Worm (Caenorhabditis elegans) whole organism, mixed stage, embryonic: ENCODE results near the gene F35C5.3.

Source experiments
- bed-3 ChIP-seq: fragments of 200-800 bp; sonication (Bioruptor generic); optimal IDR thresholded peaks from 3 replicates; lab custom pipeline; 2018; ENCODE audit warnings: mild to moderate bottlenecking, missing genetic modification characterization, moderate library complexity, missing compliant biosample characterization
- ceh-39 ChIP-seq: fragments of 150-350 bp; optimal IDR thresholded peaks from 2 replicates; lab custom pipeline; 2014; ENCODE audit warnings: missing biosample characterization, missing genetic modification characterization
- ceh-83 ChIP-seq: fragments of 200-800 bp; sonication (Bioruptor generic); optimal IDR thresholded peaks from 2 replicates; lab custom pipeline; 2018; ENCODE audit warnings: mild to moderate bottlenecking, missing genetic modification characterization, missing compliant biosample characterization
- ces-1 ChIP-seq: fragments of 150-350 bp; optimal IDR thresholded peaks from 2 replicates; lab custom pipeline; 2014; ENCODE audit warnings: missing biosample characterization, missing genetic modification reagents, missing genetic modification characterization
- cnd-1 ChIP-seq: fragments of 200-800 bp; sonication (Bioruptor generic); optimal IDR thresholded peaks from 2 replicates; lab custom pipeline; 2018; ENCODE audit warnings: mild to moderate bottlenecking, missing genetic modification characterization, missing compliant biosample characterization
- elt-1 ChIP-seq: sonication (generic microtip); optimal IDR thresholded peaks from 2 replicates; lab custom pipeline; 2017; ENCODE audit warnings: missing genetic modification characterization, mild to moderate bottlenecking, missing compliant biosample characterization, antibody characterized with exemption, moderate library complexity, borderline replicate concordance; ENCODE audit not compliant: insufficient read depth
- elt-3 ChIP-seq: fragments of 150-350 bp; optimal IDR thresholded peaks from 2 replicates; lab custom pipeline; 2014; ENCODE audit warnings: missing biosample characterization, missing genetic modification characterization
- flh-1 ChIP-seq: fragments of 200-800 bp; sonication (Bioruptor generic); optimal IDR thresholded peaks from 2 replicates; lab custom pipeline; 2018; ENCODE audit warnings: mild to moderate bottlenecking, missing genetic modification characterization, moderate library complexity, missing compliant biosample characterization
- hlh-1 ChIP-seq: fragments of 150-350 bp; optimal IDR thresholded peaks from 2 replicates; lab custom pipeline; 2014; ENCODE audit warnings: missing biosample characterization, missing genetic modification reagents, missing genetic modification characterization
- lin-13 ChIP-seq: fragments of 150-350 bp; optimal IDR thresholded peaks from 2 replicates; lab custom pipeline; 2014; ENCODE audit warnings: missing biosample characterization, missing genetic modification characterization
- lin-32 ChIP-seq: fragments of 200-800 bp; sonication (Bioruptor generic); optimal IDR thresholded peaks from 2 replicates; lab custom pipeline; 2018; ENCODE audit warnings: mild to moderate bottlenecking, missing genetic modification characterization, missing compliant biosample characterization
- lsy-2 ChIP-seq: fragments of 150-350 bp; optimal IDR thresholded peaks from 2 replicates; lab custom pipeline; 2014; ENCODE audit warnings: missing biosample characterization, missing genetic modification characterization
- mab-5 ChIP-seq: fragments of 150-350 bp; optimal IDR thresholded peaks from 2 replicates; lab custom pipeline; 2014; ENCODE audit warnings: missing biosample characterization, missing genetic modification characterization
- nhr-12 ChIP-seq: fragments of 150-350 bp; optimal IDR thresholded peaks from 2 replicates; lab custom pipeline; 2014; ENCODE audit warnings: missing biosample characterization, missing genetic modification characterization
- nhr-28 ChIP-seq: fragments of 150-350 bp; optimal IDR thresholded peaks from 2 replicates; lab custom pipeline; 2014; ENCODE audit warnings: missing biosample characterization, missing genetic modification characterization
- nhr-76 ChIP-seq: sonication (generic microtip); optimal IDR thresholded peaks from 2 replicates; lab custom pipeline; 2017; ENCODE audit warnings: missing biosample characterization, missing genetic modification characterization
- pha-4 ChIP-seq: fragments of 150-350 bp; optimal IDR thresholded peaks from 2 replicates; lab custom pipeline; 2018; ENCODE audit warnings: missing biosample characterization, missing genetic modification reagents, missing genetic modification characterization
- sem-2 ChIP-seq: fragments of 200-800 bp; sonication (Bioruptor generic); optimal IDR thresholded peaks from 2 replicates; lab custom pipeline; 2018; ENCODE audit warnings: mild to moderate bottlenecking, missing genetic modification characterization, missing compliant biosample characterization
- snpc-4 ChIP-seq: fragments of 150-350 bp; optimal IDR thresholded peaks from 2 replicates; lab custom pipeline; 2014; ENCODE audit warnings: missing biosample characterization, missing genetic modification characterization
- sptf-1 ChIP-seq: sonication (generic microtip); optimal IDR thresholded peaks from 2 replicates; lab custom pipeline; 2017; ENCODE audit warnings: mild to moderate bottlenecking, missing genetic modification characterization, moderate library complexity, missing compliant biosample characterization
- unc-120 ChIP-seq: sonication (generic microtip); optimal IDR thresholded peaks from 2 replicates; lab custom pipeline; 2017; ENCODE audit warnings: missing genetic modification characterization, missing compliant biosample characterization; ENCODE audit not compliant: poor library complexity, severe bottlenecking
- unc-39 ChIP-seq: fragments of 150-350 bp; optimal IDR thresholded peaks from 2 replicates; lab custom pipeline; 2014; ENCODE audit warnings: missing biosample characterization, missing genetic modification characterization
- zip-8 ChIP-seq: fragments of 150-350 bp; optimal IDR thresholded peaks from 2 replicates; lab custom pipeline; 2014; ENCODE audit warnings: missing biosample characterization, missing genetic modification characterization

The F35C5.3 gene

DNA sequence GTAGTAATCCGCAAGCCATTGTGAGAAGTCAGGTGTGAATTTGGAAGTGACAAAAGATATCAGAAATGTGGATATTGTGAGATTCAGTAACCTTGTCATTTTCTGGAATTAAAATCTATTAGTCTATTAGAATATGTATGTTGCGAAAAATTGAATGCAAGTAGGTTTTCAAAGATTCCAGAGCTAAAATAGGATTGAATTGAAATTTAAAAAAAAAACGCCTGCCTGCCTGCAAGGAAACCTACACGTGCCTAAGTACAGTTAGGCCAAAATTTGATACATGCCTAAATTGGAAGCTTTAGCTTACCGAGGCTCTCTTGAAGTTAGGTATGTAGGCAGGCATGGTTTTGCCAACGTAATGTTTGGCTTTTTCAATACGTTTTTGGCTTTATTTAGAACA is 46.7 kb downstream of the F35C5.3 start, which contains the start of gene lips-9:
TSS of gene lips-9 (minus strand) at position 101 of the 400 bp plus-strand sequence.
- no peak for TF ChIP-seq sptf-1 (tag; lab: Kevin White, UChicago)
- no peak for TF ChIP-seq nhr-12 (tag; lab: Kevin White, UChicago)
- no peak for TF ChIP-seq lsy-2
- no peak for TF ChIP-seq cnd-1 (tag; lab: Kevin White, UChicago)
- TF ChIP-seq lin-13 (tag; lab: Kevin White, UChicago): no peak
- no peak for TF ChIP-seq nhr-28 (tag; lab: Kevin White, UChicago)
- no peak for TF ChIP-seq mab-5 (tag; lab: Kevin White, UChicago)
- no peak for TF ChIP-seq unc-39
- no peak for TF ChIP-seq bed-3
- TF ChIP-seq ces-1 (GFP tag; lab: Kevin White, UChicago): no peak
- TF ChIP-seq pha-4: no peak
- no peak for TF ChIP-seq lin-32 (GFP tag; lab: Kevin White, UChicago)
- no peak for TF ChIP-seq zip-8 (tag; lab: Kevin White, UChicago)
- TF ChIP-seq unc-120 (tag; lab: Kevin White, UChicago): no peak
- TF ChIP-seq flh-1: no peak
- TF ChIP-seq elt-1 (tag; lab: Kevin White, UChicago): no peak
- no peak for TF ChIP-seq ceh-39
- TF ChIP-seq hlh-1 (tag; lab: Kevin White, UChicago): no peak
- no peak for TF ChIP-seq nhr-76 (tag; lab: Kevin White, UChicago)

ce11 chrII:12939161-12939560 is 50.6 kb downstream of the F35C5.3 start:
- TF ChIP-seq ces-1 (GFP tag; lab: Kevin White, UChicago): peak; percentile 61
- no peak for TF ChIP-seq hlh-1 (tag; lab: Kevin White, UChicago)
- TF ChIP-seq sem-2: no peak
- TF ChIP-seq unc-39: no peak
- no peak for TF ChIP-seq mab-5 (tag; lab: Kevin White, UChicago)

ce11 chrII:12939801-12940200 is 51.2 kb downstream of the F35C5.3 start, which contains the start of gene arrd-10:
Gene arrd-10 (plus strand): TSS chrII:12940101.
- TF ChIP-seq elt-3 (tag; lab: Kevin White, UChicago) (no peak), sptf-1 (tag; lab: Kevin White, UChicago) (no peak), lsy-2 (no peak), nhr-76 (tag; lab: Kevin White, UChicago) (no peak), unc-39 (no peak), snpc-4 (tag; lab: Kevin White, UChicago) (no peak), ceh-39 (no peak), ceh-83 (GFP tag; lab: Kevin White, UChicago) (no peak), pha-4 (no peak), cnd-1 (tag; lab: Kevin White, UChicago) (no peak), elt-1 (tag; lab: Kevin White, UChicago) (no peak), mab-5 (tag; lab: Kevin White, UChicago) (no peak)
